Fruit fly (Drosophila melanogaster) whole organism, embryonic: Measurements from ENCODE around the gene CG15696.

Experiments used
- Abd-B ChIP-seq: fragments of 200-800 bp; sonication (Bioruptor generic); optimal IDR thresholded peaks from 2 replicates; lab custom pipeline; 2018; ENCODE audit warnings: missing biosample characterization, mild to moderate bottlenecking, missing genetic modification characterization, moderate library complexity
- BEAF-32 ChIP-seq: fragments of 200-800 bp; sonication (Bioruptor generic); optimal IDR thresholded peaks from 3 replicates; lab custom pipeline; 2017; ENCODE audit warnings: missing biosample characterization, missing genetic modification characterization, mild to moderate bottlenecking, moderate library complexity, missing genetic modification reagents
- Bdp1 ChIP-seq: fragments of 200-800 bp; sonication (Bioruptor generic); optimal IDR thresholded peaks from 3 replicates; lab custom pipeline; 2016; ENCODE audit warnings: missing biosample characterization, missing genetic modification characterization
- CG12659 ChIP-seq: fragments of 200-800 bp; sonication (Bioruptor generic); optimal IDR thresholded peaks from 3 replicates; lab custom pipeline; 2017; ENCODE audit warnings: mild to moderate bottlenecking, missing biosample characterization, missing genetic modification reagents, missing genetic modification characterization
- CG12769 ChIP-seq: fragments of 200-800 bp; sonication (Bioruptor generic); optimal IDR thresholded peaks from 2 replicates; lab custom pipeline; 2019; ENCODE audit warnings: missing biosample characterization, mild to moderate bottlenecking, missing genetic modification characterization, moderate library complexity
- CG12942 ChIP-seq: fragments of 200-800 bp; sonication (Bioruptor generic); optimal IDR thresholded peaks from 3 replicates; lab custom pipeline; 2016; ENCODE audit warnings: missing biosample characterization, missing genetic modification characterization
- CG14710 ChIP-seq: fragments of 200-800 bp; sonication (Bioruptor generic); optimal IDR thresholded peaks from 3 replicates; lab custom pipeline; 2019; ENCODE audit warnings: missing biosample characterization, mild to moderate bottlenecking, missing genetic modification characterization, moderate library complexity
- CG1603 ChIP-seq: fragments of 200-800 bp; sonication (Bioruptor generic); optimal IDR thresholded peaks from 2 replicates; lab custom pipeline; 2019; ENCODE audit warnings: missing biosample characterization, mild to moderate bottlenecking, missing genetic modification characterization, moderate library complexity
- CG16863 ChIP-seq: fragments of 200-800 bp; sonication (Bioruptor generic); optimal IDR thresholded peaks from 3 replicates; lab custom pipeline; 2016; ENCODE audit warnings: missing biosample characterization, missing genetic modification characterization
- CG17359 ChIP-seq: fragments of 200-800 bp; sonication (Bioruptor generic); optimal IDR thresholded peaks from 3 replicates; lab custom pipeline; 2018; ENCODE audit warnings: missing biosample characterization, mild to moderate bottlenecking, missing genetic modification characterization, moderate library complexity
- CG17361 ChIP-seq: fragments of 200-800 bp; sonication (Bioruptor generic); IDR thresholded peaks from 3 replicates; pipeline ENCODE4 v1.3.6; 2022; ENCODE audit warnings: missing biosample characterization, missing genetic modification characterization
- CG17612 ChIP-seq: fragments of 200-800 bp; sonication (Bioruptor generic); IDR thresholded peaks from 2 replicates; pipeline ENCODE4 v1.3.6; 2022; ENCODE audit warnings: missing biosample characterization, missing genetic modification characterization
- CG2120 ChIP-seq: fragments of 200-800 bp; sonication (Bioruptor generic); optimal IDR thresholded peaks from 3 replicates; lab custom pipeline; 2016; ENCODE audit warnings: missing biosample characterization, missing genetic modification characterization
- CG2199 ChIP-seq: fragments of 200-800 bp; sonication (Bioruptor generic); IDR thresholded peaks from 3 replicates; pipeline ENCODE4 v1.3.6; 2022; ENCODE audit warnings: missing biosample characterization, missing genetic modification characterization
- CG4707 ChIP-seq: fragments of 200-800 bp; sonication (Bioruptor generic); optimal IDR thresholded peaks from 2 replicates; lab custom pipeline; 2018; ENCODE audit warnings: missing biosample characterization, mild to moderate bottlenecking, missing genetic modification characterization, moderate library complexity
- CG6765 ChIP-seq: fragments of 200-800 bp; sonication (Bioruptor generic); optimal IDR thresholded peaks from 3 replicates; lab custom pipeline; 2017; ENCODE audit warnings: missing biosample characterization, mild to moderate bottlenecking, missing genetic modification characterization
- CG8290 ChIP-seq, 3 experiments: fragments of 200-800 bp; sonication (Bioruptor generic); optimal IDR thresholded peaks; 2 replicates each; lab custom pipeline; 2016 to 2019; ENCODE audit warnings: missing biosample characterization in 3 of 3, missing genetic modification characterization in 3 of 3, mild to moderate bottlenecking in 2 of 3, moderate library complexity in 1 of 3
- CHES-1-like ChIP-seq: fragments of 200-800 bp; sonication (Bioruptor generic); optimal IDR thresholded peaks from 2 replicates; lab custom pipeline; 2016; ENCODE audit warnings: missing biosample characterization, missing genetic modification characterization
- CTCF ChIP-seq: fragments of 200-800 bp; sonication (Bioruptor generic); optimal IDR thresholded peaks from 2 replicates; lab custom pipeline; 2017; ENCODE audit warnings: missing biosample characterization, mild to moderate bottlenecking, missing genetic modification characterization, moderate library complexity
- Chrac-16 ChIP-seq: fragments of 200-800 bp; sonication (Bioruptor generic); optimal IDR thresholded peaks from 3 replicates; lab custom pipeline; 2016; ENCODE audit warnings: missing biosample characterization, missing genetic modification characterization
- Dip3 ChIP-seq: fragments of 200-800 bp; sonication (Bioruptor generic); optimal IDR thresholded peaks from 3 replicates; lab custom pipeline; 2016; ENCODE audit warnings: missing biosample characterization, missing genetic modification characterization
- E2f1 ChIP-seq: fragments of 200-800 bp; sonication (Bioruptor generic); IDR thresholded peaks from 2 replicates; pipeline ENCODE4 v1.3.6; 2022; ENCODE audit warnings: missing biosample characterization, missing genetic modification characterization
- HLH4C ChIP-seq: fragments of 200-800 bp; sonication (Bioruptor generic); IDR thresholded peaks from 3 replicates; pipeline ENCODE4 v1.3.6; 2022; ENCODE audit warnings: missing biosample characterization, missing genetic modification characterization; ENCODE audit not compliant: partially characterized antibody
- Hand ChIP-seq: fragments of 200-800 bp; sonication (Bioruptor generic); optimal IDR thresholded peaks from 2 replicates; lab custom pipeline; 2017; ENCODE audit warnings: mild to moderate bottlenecking, missing biosample characterization, missing genetic modification reagents, missing genetic modification characterization
- Hmr ChIP-seq: fragments of 200-800 bp; sonication (Bioruptor generic); optimal IDR thresholded peaks from 3 replicates; lab custom pipeline; 2017; ENCODE audit warnings: mild to moderate bottlenecking, missing biosample characterization, missing genetic modification reagents, missing genetic modification characterization
- MESR4 ChIP-seq: fragments of 200-800 bp; sonication (Bioruptor generic); optimal IDR thresholded peaks from 2 replicates; lab custom pipeline; 2018; ENCODE audit warnings: missing biosample characterization, mild to moderate bottlenecking, missing genetic modification characterization, moderate library complexity
- Med ChIP-seq: fragments of 200-800 bp; sonication (Bioruptor generic); peaks from one replicate; lab custom pipeline; 2016; ENCODE audit warnings: missing biosample characterization, missing genetic modification characterization, mild to moderate bottlenecking, inconsistent platforms, moderate library complexity
- Mrtf ChIP-seq: fragments of 200-800 bp; sonication (Bioruptor generic); IDR thresholded peaks from 3 replicates; pipeline ENCODE4 v1.3.6; 2022; ENCODE audit warnings: missing biosample characterization, missing genetic modification characterization
- NC2β ChIP-seq: fragments of 200-800 bp; sonication (Bioruptor generic); optimal IDR thresholded peaks from 2 replicates; lab custom pipeline; 2016; ENCODE audit warnings: missing biosample characterization, missing genetic modification characterization
- NK7.1 ChIP-seq: fragments of 200-800 bp; sonication (Bioruptor generic); optimal IDR thresholded peaks from 3 replicates; lab custom pipeline; 2016; ENCODE audit warnings: missing biosample characterization, missing genetic modification characterization
- Ravus ChIP-seq: fragments of 200-800 bp; sonication (Bioruptor generic); IDR thresholded peaks from 2 replicates; pipeline ENCODE4 v1.3.6; 2022; ENCODE audit warnings: missing biosample characterization, missing genetic modification characterization
- Sry-β ChIP-seq: fragments of 200-800 bp; sonication (Bioruptor generic); optimal IDR thresholded peaks from 2 replicates; lab custom pipeline; 2018; ENCODE audit warnings: missing biosample characterization, mild to moderate bottlenecking, missing genetic modification characterization, moderate library complexity
- YL-1 ChIP-seq: fragments of 200-800 bp; sonication (Bioruptor generic); optimal IDR thresholded peaks from 3 replicates; lab custom pipeline; 2017; ENCODE audit warnings: missing biosample characterization, mild to moderate bottlenecking, missing genetic modification characterization
- ci ChIP-seq: fragments of 200-800 bp; sonication (Bioruptor generic); IDR thresholded peaks from 3 replicates; pipeline ENCODE4 v1.3.6; 2022; ENCODE audit warnings: missing biosample characterization, missing genetic modification characterization
- crp ChIP-seq, 2 experiments: fragments of 200-800 bp; sonication (Bioruptor generic); optimal IDR thresholded peaks; 2 replicates in 1 of 2; 3 replicates in 1 of 2; lab custom pipeline; 2017; ENCODE audit warnings: missing biosample characterization in 2 of 2, missing genetic modification characterization in 2 of 2, mild to moderate bottlenecking in 1 of 2, moderate library complexity in 1 of 2
- ems ChIP-seq: fragments of 200-800 bp; sonication (Bioruptor generic); optimal IDR thresholded peaks from 3 replicates; lab custom pipeline; 2016; ENCODE audit warnings: missing biosample characterization, missing genetic modification characterization
- fu2 ChIP-seq: fragments of 200-800 bp; sonication (Bioruptor generic); optimal IDR thresholded peaks from 2 replicates; lab custom pipeline; 2016; ENCODE audit warnings: missing biosample characterization, missing genetic modification characterization
- gcm ChIP-seq: fragments of 200-800 bp; sonication (Bioruptor generic); optimal IDR thresholded peaks from 2 replicates; lab custom pipeline; 2019; ENCODE audit warnings: missing biosample characterization, mild to moderate bottlenecking, missing genetic modification characterization, moderate library complexity
- hbn ChIP-seq: fragments of 200-800 bp; sonication (Bioruptor generic); IDR thresholded peaks from 2 replicates; pipeline ENCODE4 v1.3.6; 2022; ENCODE audit warnings: missing biosample characterization, missing genetic modification characterization; ENCODE audit not compliant: partially characterized antibody
- nom ChIP-seq: fragments of 200-800 bp; sonication (Bioruptor generic); optimal IDR thresholded peaks from 2 replicates; lab custom pipeline; 2017; ENCODE audit warnings: missing biosample characterization, missing genetic modification characterization, mild to moderate bottlenecking, moderate library complexity, missing genetic modification reagents
- onecut ChIP-seq: fragments of 200-800 bp; sonication (Bioruptor generic); IDR thresholded peaks from 2 replicates; pipeline ENCODE4 v1.3.6; 2022; ENCODE audit warnings: missing biosample characterization, missing genetic modification characterization
- pho ChIP-seq: fragments of 200-800 bp; sonication (Bioruptor generic); optimal IDR thresholded peaks from 2 replicates; lab custom pipeline; 2016; ENCODE audit warnings: missing biosample characterization, missing genetic modification characterization
- ranshi ChIP-seq: fragments of 200-800 bp; sonication (Bioruptor generic); IDR thresholded peaks from 2 replicates; pipeline ENCODE4 v1.3.6; 2022; ENCODE audit warnings: missing biosample characterization, missing genetic modification characterization
- schlank ChIP-seq: fragments of 200-800 bp; sonication (Bioruptor generic); optimal IDR thresholded peaks from 2 replicates; lab custom pipeline; 2018; ENCODE audit warnings: missing biosample characterization, mild to moderate bottlenecking, missing genetic modification characterization
- scrt ChIP-seq: fragments of 200-800 bp; sonication (Bioruptor generic); optimal IDR thresholded peaks from 2 replicates; lab custom pipeline; 2018; ENCODE audit warnings: missing biosample characterization, mild to moderate bottlenecking, missing genetic modification characterization, moderate library complexity
- sd ChIP-seq: fragments of 200-800 bp; sonication (Bioruptor generic); optimal IDR thresholded peaks from 3 replicates; lab custom pipeline; 2018; ENCODE audit warnings: missing biosample characterization, mild to moderate bottlenecking, missing genetic modification characterization, moderate library complexity
- sim ChIP-seq: fragments of 200-800 bp; sonication (Bioruptor generic); IDR thresholded peaks from 2 replicates; pipeline ENCODE4 v1.3.6; 2022; ENCODE audit warnings: missing biosample characterization, missing genetic modification characterization
- sug ChIP-seq: fragments of 200-800 bp; optimal IDR thresholded peaks from 2 replicates; lab custom pipeline; 2019; ENCODE audit warnings: missing biosample characterization, mild to moderate bottlenecking, missing genetic modification characterization, moderate library complexity
- unc-4 ChIP-seq: fragments of 200-800 bp; sonication (Bioruptor generic); IDR thresholded peaks from 2 replicates; pipeline ENCODE4 v1.3.6; 2022; ENCODE audit warnings: missing biosample characterization, missing genetic modification characterization; ENCODE audit not compliant: partially characterized antibody

CG15696 gene

dm6 chr3R:20823704-20824454 lies 23.0 kb upstream of the CG15696 start, which contains the start of gene CG17272 (continued):
- TF ChIP-seq Chrac-16 (GFP tag; lab: Kevin White, UChicago) (no peak), sug (peak; percentile 71), CG8290 (GFP tag; optimal IDR thresholded peaks at IDR 0.05; lab: Kevin White, UChicago) (peak; percentile 15), CG8290 (tag; optimal IDR thresholded peaks at IDR 0.05; lab: Kevin White, UChicago) (peak in 1 of 2 experiments; percentile 28), sd (tag; lab: Kevin White, UChicago) (peak; percentile 80), CTCF (no peak), CG12659 (GFP tag; lab: Kevin White, UChicago) (peak; percentile 14), CHES-1-like (GFP tag; lab: Kevin White, UChicago) (no peak), crp (GFP tag; optimal IDR thresholded peaks at IDR 0.05; lab: Kevin White, UChicago) (no peak), CG12769 (peak; percentile 44), Hand (GFP tag; lab: Kevin White, UChicago) (no peak), CG1603 (tag; lab: Kevin White, UChicago) (peak; percentile 37), CG2199 (GFP tag; lab: Robert Waterston, UW) (no peak), ems (GFP tag; lab: Kevin White, UChicago) (no peak), CG17612 (GFP tag; lab: Robert Waterston, UW) (no peak), CG16863 (GFP tag; lab: Kevin White, UChicago) (no peak), Dip3 (GFP tag; lab: Kevin White, UChicago) (no peak), CG17359 (tag; lab: Kevin White, UChicago) (no peak), Mrtf (GFP tag; lab: Robert Waterston, UW) (no peak), pho (GFP tag; lab: Kevin White, UChicago) (no peak), ci (no peak), sim (GFP tag; lab: Robert Waterston, UW) (no peak), E2f1 (GFP tag; lab: Robert Waterston, UW) (no peak), CG2120 (GFP tag; lab: Kevin White, UChicago) (no peak), unc-4 (GFP tag; lab: Robert Waterston, UW) (no peak), BEAF-32 (GFP tag; lab: Kevin White, UChicago) (peak; percentile 19), YL-1 (GFP tag; lab: Kevin White, UChicago) (peak; percentile 39), NK7.1 (GFP tag; lab: Kevin White, UChicago) (no peak), MESR4 (GFP tag; lab: Kevin White, UChicago) (peak; percentile 53), Sry-β (GFP tag; lab: Kevin White, UChicago) (no peak), schlank (tag; lab: Kevin White, UChicago) (no peak), nom (GFP tag; lab: Kevin White, UChicago) (no peak), fu2 (no peak), Med (peak; percentile 74), hbn (GFP tag; lab: Robert Waterston, UW) (no peak), NC2β (GFP tag; lab: Kevin White, UChicago) (no peak), onecut (no peak), Abd-B (GFP tag; lab: Kevin White, UChicago) (no peak), ranshi (no peak), CG14710 (tag; lab: Kevin White, UChicago) (peak; percentile 44), Bdp1 (GFP tag; lab: Kevin White, UChicago) (no peak), gcm (GFP tag; lab: Kevin White, UChicago) (no peak), CG6765 (GFP tag; lab: Kevin White, UChicago) (no peak), CG12942 (GFP tag; lab: Kevin White, UChicago) (no peak), HLH4C (GFP tag; lab: Robert Waterston, UW) (no peak), CG17361 (GFP tag; lab: Robert Waterston, UW) (no peak), CG4707 (no peak), Hmr (GFP tag; lab: Kevin White, UChicago) (no peak), Ravus (GFP tag; lab: Robert Waterston, UW) (no peak), scrt (peak; percentile 83)
